Worm (Caenorhabditis elegans): ENCODE data around the gene R13A1.3.

Gene R13A1.3

ce11 chrIV:7230198-7230597, 26.4 kb downstream of the R13A1.3 start, which contains the start of gene cap-1:
TSS of gene cap-1 (minus strand) at chrIV:7230223.
- TF ChIP-seq lin-13 (tag; optimal IDR thresholded peaks at IDR 0.05) (peak; percentile 54), pha-4 (tag; optimal IDR thresholded peaks at IDR 0.05) (peak; percentile 36), bed-3 (GFP tag; optimal IDR thresholded peaks at IDR 0.05) (no peak), ces-1 (GFP tag; optimal IDR thresholded peaks at IDR 0.05) (peak; percentile 70), sptf-1 (tag; optimal IDR thresholded peaks at IDR 0.05) (peak; percentile 13), hlh-1 (tag; optimal IDR thresholded peaks at IDR 0.05) (peak; percentile 47), mls-2 (tag; optimal IDR thresholded peaks at IDR 0.05) (peak; percentile 11), lsy-2 (tag; optimal IDR thresholded peaks at IDR 0.05) (peak; percentile 60), zip-8 (tag; optimal IDR thresholded peaks at IDR 0.05) (no peak), mep-1 (tag; optimal IDR thresholded peaks at IDR 0.05) (peak; percentile 78), unc-62 (GFP tag; optimal IDR thresholded peaks at IDR 0.05) (no peak), ceh-39 (tag; optimal IDR thresholded peaks at IDR 0.05) (peak; percentile 65), nhr-237 (tag; optimal IDR thresholded peaks at IDR 0.05) (peak; percentile 38)

- TF ChIP-seq tbx-8 (GFP tag; optimal IDR thresholded peaks at IDR 0.05) (no peak), mep-1 (tag; optimal IDR thresholded peaks at IDR 0.05) (no peak), sptf-1 (tag; optimal IDR thresholded peaks at IDR 0.05) (no peak), ceh-83 (GFP tag; optimal IDR thresholded peaks at IDR 0.05) (no peak), snpc-4 (tag; optimal IDR thresholded peaks at IDR 0.05) (no peak), nhr-28 (tag; optimal IDR thresholded peaks at IDR 0.05) (no peak), nhr-12 (tag; optimal IDR thresholded peaks at IDR 0.05) (no peak), ceh-39 (tag; optimal IDR thresholded peaks at IDR 0.05) (no peak), hlh-1 (tag; optimal IDR thresholded peaks at IDR 0.05) (no peak), pha-4 (tag; optimal IDR thresholded peaks at IDR 0.05) (no peak)
Observed at ce11 chrIV:7230935-7231334, 27.1 kb downstream of the R13A1.3 start, which contains the start of gene D2024.4. TSS of gene D2024.4 (plus strand) at chrIV:7231235.

- TF ChIP-seq M03D4.4 (tag; optimal IDR thresholded peaks at IDR 0.05) (no peak), unc-62 (GFP tag; optimal IDR thresholded peaks at IDR 0.05) (peak; percentile 41), blmp-1 (tag; optimal IDR thresholded peaks at IDR 0.05) (peak; percentile 27)
Observed at ce11 chrIV:7233566-7234014, 29.8 kb downstream of the R13A1.3 start.

- TF ChIP-seq unc-39 (tag; optimal IDR thresholded peaks at IDR 0.05) = no peak
- TF ChIP-seq mep-1 (tag; optimal IDR thresholded peaks at IDR 0.05) = no peak
- no peak for TF ChIP-seq lin-32 (GFP tag; optimal IDR thresholded peaks at IDR 0.05)
- no peak for TF ChIP-seq tbx-8 (GFP tag; optimal IDR thresholded peaks at IDR 0.05)
- TF ChIP-seq pha-4 (tag; optimal IDR thresholded peaks at IDR 0.05) = no peak
- no peak for TF ChIP-seq cnd-1 (tag; optimal IDR thresholded peaks at IDR 0.05)
- TF ChIP-seq drap-1 (GFP tag; optimal IDR thresholded peaks at IDR 0.05) = no peak
- TF ChIP-seq sem-2 (GFP tag; optimal IDR thresholded peaks at IDR 0.05) = no peak
- peak; percentile 39 for TF ChIP-seq elt-1 (tag; optimal IDR thresholded peaks at IDR 0.05; ENCODE audit: borderline replicate concordance, insufficient read depth)
Observed at ce11 chrIV:7234623-7235022, 30.8 kb downstream of the R13A1.3 start.

ce11 chrIV:7235382-7235917, 31.7 kb downstream of the R13A1.3 start:
- no peak for TF ChIP-seq sem-2 (GFP tag; optimal IDR thresholded peaks at IDR 0.05)
- TF ChIP-seq flh-1 (GFP tag; optimal IDR thresholded peaks at IDR 0.05) = no peak
- no peak for TF ChIP-seq elt-3 (tag; optimal IDR thresholded peaks at IDR 0.05)
- TF ChIP-seq blmp-1 (tag; optimal IDR thresholded peaks at IDR 0.05) = no peak
- no peak for TF ChIP-seq tbx-8 (GFP tag; optimal IDR thresholded peaks at IDR 0.05)
- no peak for TF ChIP-seq ceh-83 (GFP tag; optimal IDR thresholded peaks at IDR 0.05)
- TF ChIP-seq pha-4 (tag; optimal IDR thresholded peaks at IDR 0.05) = no peak
- TF ChIP-seq elt-1 (tag; optimal IDR thresholded peaks at IDR 0.05; ENCODE audit: borderline replicate concordance, insufficient read depth) = peak; percentile 7
- peak; percentile 7 for TF ChIP-seq lin-32 (GFP tag; optimal IDR thresholded peaks at IDR 0.05)
- peak; percentile 92 for TF ChIP-seq ham-2 (GFP tag; optimal IDR thresholded peaks at IDR 0.05)
- no peak for TF ChIP-seq lin-13 (tag; optimal IDR thresholded peaks at IDR 0.05)
- no peak for TF ChIP-seq unc-39 (tag; optimal IDR thresholded peaks at IDR 0.05)
- peak; percentile 58 for TF ChIP-seq hlh-1 (tag; optimal IDR thresholded peaks at IDR 0.05)
- peak; percentile 18 for TF ChIP-seq drap-1 (GFP tag; optimal IDR thresholded peaks at IDR 0.05)
- peak; percentile 3 for TF ChIP-seq zip-8 (tag; optimal IDR thresholded peaks at IDR 0.05)
- TF ChIP-seq unc-120 (tag; optimal IDR thresholded peaks at IDR 0.05; ENCODE audit: poor library complexity, severe bottlenecking) = peak; percentile 83
- TF ChIP-seq M03D4.4 (tag; optimal IDR thresholded peaks at IDR 0.05) = peak; percentile 33
- no peak for TF ChIP-seq nhr-76 (tag; optimal IDR thresholded peaks at IDR 0.05)
- peak; percentile 40 for TF ChIP-seq mls-2 (tag; optimal IDR thresholded peaks at IDR 0.05)
- TF ChIP-seq nhr-28 (tag; optimal IDR thresholded peaks at IDR 0.05) = no peak
- TF ChIP-seq ceh-39 (tag; optimal IDR thresholded peaks at IDR 0.05) = no peak
- peak; percentile 5 for TF ChIP-seq ztf-11 (tag; optimal IDR thresholded peaks at IDR 0.05)
- TF ChIP-seq nhr-237 (tag; optimal IDR thresholded peaks at IDR 0.05) = peak; percentile 50
- no peak for TF ChIP-seq bed-3 (GFP tag; optimal IDR thresholded peaks at IDR 0.05)
- peak; percentile 57 for TF ChIP-seq cnd-1 (tag; optimal IDR thresholded peaks at IDR 0.05)
- no peak for TF ChIP-seq ceh-43 (GFP tag; optimal IDR thresholded peaks at IDR 0.05)
- peak; percentile 6 for TF ChIP-seq mep-1 (tag; optimal IDR thresholded peaks at IDR 0.05)
- TF ChIP-seq unc-62 (GFP tag; optimal IDR thresholded peaks at IDR 0.05) = peak; percentile 64
- TF ChIP-seq ces-1 (GFP tag; optimal IDR thresholded peaks at IDR 0.05) = peak; percentile 17
- TF ChIP-seq nhr-12 (tag; optimal IDR thresholded peaks at IDR 0.05) = no peak
- TF ChIP-seq lsy-2 (tag; optimal IDR thresholded peaks at IDR 0.05) = peak; percentile 14
- TF ChIP-seq sptf-1 (tag; optimal IDR thresholded peaks at IDR 0.05) = no peak
- TF ChIP-seq snpc-4 (tag; optimal IDR thresholded peaks at IDR 0.05) = no peak
- TF ChIP-seq nhr-2 (tag; optimal IDR thresholded peaks at IDR 0.05) = peak; percentile 96
- no peak for TF ChIP-seq mab-5 (tag; optimal IDR thresholded peaks at IDR 0.05)
